Worm (Caenorhabditis elegans): Measurements from ENCODE around the gene F07G6.12.
"Not testable (repeated sequence)": the region's sequence is repeated elsewhere in the genome, so short reads cannot be mapped to it uniquely, and the experiment has no call there.

The F07G6.12 gene

DNA sequence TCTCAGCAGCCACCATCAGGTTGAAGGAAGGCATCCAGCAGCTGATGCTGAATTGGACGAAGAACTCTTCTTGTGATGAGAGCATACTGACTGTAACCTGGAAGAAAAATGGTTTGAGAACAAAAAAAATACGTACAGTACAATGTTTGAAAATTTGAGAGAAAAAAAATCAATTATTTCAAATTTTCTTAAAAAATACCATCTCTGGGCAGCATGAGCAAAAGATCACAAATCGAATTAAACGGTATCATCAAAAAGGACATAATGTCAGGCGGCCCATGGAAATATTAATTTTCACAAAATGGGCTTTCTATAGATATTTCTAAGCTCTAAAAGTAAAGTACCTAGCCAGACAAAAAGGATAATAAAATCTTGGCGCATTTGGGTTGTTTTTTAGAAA is 10.1 kb downstream of the F07G6.12 start, which contains the start of gene Y75D11A.3:
TSS of gene Y75D11A.3 (minus strand) at position 101 of the 400 bp plus-strand sequence.
- not testable (repeated sequence) for TF ChIP-seq ztf-28 (GFP tag; IDR thresholded peaks at IDR 0.05); sdz-38 (tag; optimal IDR thresholded peaks at IDR 0.05); ama-1 (optimal IDR thresholded peaks at IDR 0.05); ama-1 (GFP tag; optimal IDR thresholded peaks at IDR 0.05)

DNA sequence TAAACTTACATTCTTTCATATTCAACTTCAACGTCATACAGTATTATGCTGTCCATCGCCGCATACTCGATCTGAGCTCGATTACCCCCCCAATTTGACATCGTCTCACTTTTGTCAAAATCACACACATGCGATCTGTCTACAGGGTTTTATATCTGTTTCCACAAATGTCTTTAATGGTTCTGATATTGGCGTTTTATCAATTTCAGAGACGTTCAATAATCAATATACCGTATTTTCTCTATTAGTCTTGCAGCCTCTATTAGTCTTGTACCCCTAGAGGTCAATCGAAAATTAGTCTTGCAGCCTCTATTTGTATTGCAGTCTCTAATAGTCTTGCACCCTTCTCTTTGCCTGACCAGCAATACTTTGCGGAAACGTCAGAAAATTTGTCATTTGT is 12.4 kb downstream of the F07G6.12 start, which contains the start of gene Y75D11A.6:
TSS of gene Y75D11A.6 (minus strand) at position 101 of the 400 bp plus-strand sequence.
- TF ChIP-seq ztf-28 (GFP tag; IDR thresholded peaks at IDR 0.05); ztf-22 (GFP tag; optimal IDR thresholded peaks at IDR 0.05); hrde-1 (tag; optimal IDR thresholded peaks at IDR 0.05; ENCODE audit: borderline replicate concordance): not testable (repeated sequence)

DNA sequence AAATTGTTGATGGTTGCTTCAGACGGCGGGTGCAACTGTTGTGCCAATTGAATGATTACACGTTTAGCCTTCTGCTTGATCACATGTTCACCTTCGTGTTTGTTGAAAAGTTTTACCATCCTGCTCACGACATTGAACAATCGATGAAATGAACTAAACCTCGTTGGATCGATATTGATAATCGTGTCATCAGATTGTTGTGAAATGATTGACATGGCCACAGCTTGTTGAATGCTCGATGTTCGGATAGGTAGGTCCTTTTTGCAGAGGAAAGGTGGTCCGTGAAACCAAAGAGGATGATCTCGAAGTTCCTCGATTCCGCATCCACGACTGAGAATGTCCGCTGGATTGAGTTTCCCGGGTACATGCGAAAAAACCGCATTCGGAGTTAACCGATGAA is 33.6 kb downstream of the F07G6.12 start:
- TF ChIP-seq attf-5 (GFP tag; optimal IDR thresholded peaks at IDR 0.05) (no peak), zfh-2 (GFP tag; conservative IDR thresholded peaks at IDR 0.05) (no peak), fkh-3 (tag; optimal IDR thresholded peaks at IDR 0.05) (no peak), F37B4.10 (GFP tag; IDR thresholded peaks at IDR 0.05) (no peak), lin-54 (GFP tag; optimal IDR thresholded peaks at IDR 0.05) (no peak), aptf-2 (GFP tag; conservative IDR thresholded peaks at IDR 0.05) (no peak), hlh-26 (GFP tag; conservative IDR thresholded peaks at IDR 0.05) (no peak), Y95B8A.8 (GFP tag; IDR thresholded peaks at IDR 0.05) (no peak), B0261.1 (tag; optimal IDR thresholded peaks at IDR 0.05) (no peak), nfya-2 (GFP tag; IDR thresholded peaks at IDR 0.05) (no peak), repo-1 (tag; optimal IDR thresholded peaks at IDR 0.05) (no peak)

DNA sequence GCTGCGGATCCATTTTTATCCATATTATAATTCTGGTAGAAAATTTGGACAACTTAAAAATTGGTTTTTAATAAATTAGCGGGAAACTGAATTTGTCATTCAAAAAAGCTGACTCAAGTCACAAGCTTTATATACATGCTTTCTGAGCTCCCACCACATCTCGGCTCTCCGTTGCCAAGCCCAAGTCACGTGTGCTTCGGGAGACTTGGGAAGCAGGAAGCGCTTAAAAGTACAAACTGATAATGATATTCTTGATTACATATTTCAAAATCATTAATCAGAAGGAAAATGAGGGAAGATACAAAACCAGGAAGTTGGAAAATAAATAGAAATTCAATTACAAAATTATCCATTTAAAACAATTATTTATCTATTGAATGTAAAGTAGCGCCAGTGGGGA is 41.9 kb downstream of the F07G6.12 start, which contains the start of gene elc-2:
TSS of gene elc-2 (minus strand) at position 101 of the 400 bp plus-strand sequence.
- TF ChIP-seq B0336.3 (GFP tag; IDR thresholded peaks at IDR 0.05) (no peak), cebp-2 (GFP tag; IDR thresholded peaks at IDR 0.05) (no peak), nhr-80 (tag; optimal IDR thresholded peaks at IDR 0.05) (no peak), ceh-40 (GFP tag; IDR thresholded peaks at IDR 0.05) (no peak), sptf-2 (GFP tag; optimal IDR thresholded peaks at IDR 0.05) (no peak), B0261.1 (tag; optimal IDR thresholded peaks at IDR 0.05) (no peak)

DNA sequence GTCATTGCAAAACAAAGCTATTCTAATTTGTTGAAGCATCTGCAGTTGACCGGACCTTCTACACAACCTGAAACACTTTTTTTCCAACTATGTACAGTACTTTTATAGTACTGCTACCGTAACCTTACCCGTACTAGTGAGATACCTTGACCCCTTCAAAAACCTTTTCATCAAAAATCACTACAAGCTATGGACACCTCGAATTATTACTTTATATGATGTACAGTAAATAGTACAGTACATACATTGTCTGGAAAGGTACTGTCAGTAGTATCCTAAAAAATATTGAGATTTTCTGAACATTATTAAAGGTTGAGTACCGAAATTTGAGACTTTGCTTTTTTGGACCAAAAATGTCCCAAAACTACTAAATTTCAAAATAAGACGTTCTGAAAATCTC is 49.7 kb downstream of the F07G6.12 start:
- TF ChIP-seq C17E4.6 (GFP tag; IDR thresholded peaks at IDR 0.05) (no peak), hmg-20 (GFP tag; IDR thresholded peaks at IDR 0.05) (no peak), K12H6.12 (tag; optimal IDR thresholded peaks at IDR 0.05) (no peak), lsy-27 (tag; optimal IDR thresholded peaks at IDR 0.05; ENCODE audit: borderline replicate concordance, insufficient read depth) (no peak), ceh-79 (tag; optimal IDR thresholded peaks at IDR 0.05) (no peak), bed-1 (GFP tag; IDR thresholded peaks at IDR 0.05) (no peak), efl-1 (GFP tag; optimal IDR thresholded peaks at IDR 0.05) (no peak), ets-4 (GFP tag; optimal IDR thresholded peaks at IDR 0.05) (no peak)
